Fruit fly (Drosophila melanogaster): ENCODE measurements around the gene CG12971.

dm6 chr3L:21342592-21342991 is 13.7 kb downstream of the CG12971 start:
- TF ChIP-seq Crg-1 (GFP tag; optimal IDR thresholded peaks at IDR 0.05) = no peak
- no peak for TF ChIP-seq CG5204 (GFP tag; optimal IDR thresholded peaks at IDR 0.05)
- no peak for TF ChIP-seq CG14711 (tag; optimal IDR thresholded peaks at IDR 0.05)
- no peak for TF ChIP-seq CG1620 (GFP tag; optimal IDR thresholded peaks at IDR 0.05)
- no peak for TF ChIP-seq Hr96 (GFP tag; optimal IDR thresholded peaks at IDR 0.05)
- no peak for TF ChIP-seq kay (GFP tag; ENCODE audit: borderline replicate concordance)
- no peak for TF ChIP-seq tj (GFP tag; optimal IDR thresholded peaks at IDR 0.05)
- no peak for TF ChIP-seq Mnt (GFP tag; optimal IDR thresholded peaks at IDR 0.05)
